Worm (Caenorhabditis elegans): ENCODE measurements around the gene C31H2.3.

Gene C31H2.3

ce11 chrX:5121789-5122188, 32.4 kb downstream of the C31H2.3 start (continued):
- TF ChIP-seq ceh-82 (tag; optimal IDR thresholded peaks at IDR 0.05) (peak; percentile 10 to 56 (median 10)), unc-98 (GFP tag; IDR thresholded peaks at IDR 0.05) (no peak), blmp-1 (tag; optimal IDR thresholded peaks at IDR 0.05) (no peak), sup-37 (GFP tag; optimal IDR thresholded peaks at IDR 0.05) (no peak), ets-5 (GFP tag; IDR thresholded peaks at IDR 0.05) (no peak), nhr-71 (tag; optimal IDR thresholded peaks at IDR 0.05) (peak; percentile 33), ceh-90 (tag; optimal IDR thresholded peaks at IDR 0.05) (no peak), hpl-2 (GFP tag; optimal IDR thresholded peaks at IDR 0.05) (no peak), rnt-1 (tag; optimal IDR thresholded peaks at IDR 0.05) (no peak), efl-1 (optimal IDR thresholded peaks at IDR 0.05) (no peak), efl-1 (GFP tag; optimal IDR thresholded peaks at IDR 0.05 in 1 of 2) (no peak), mab-9 (GFP tag; IDR thresholded peaks at IDR 0.05) (no peak), jun-1 (tag; optimal IDR thresholded peaks at IDR 0.05) (no peak), grh-1 (GFP tag; IDR thresholded peaks at IDR 0.05) (no peak), xbp-1 (tag; optimal IDR thresholded peaks at IDR 0.05) (peak; percentile 10), C16A3.4 (tag; optimal IDR thresholded peaks at IDR 0.05) (no peak), lin-15B (tag; optimal IDR thresholded peaks at IDR 0.05) (no peak), zip-4 (GFP tag; optimal IDR thresholded peaks at IDR 0.05) (no peak), aha-1 (tag; optimal IDR thresholded peaks at IDR 0.05) (no peak), isw-1 (GFP tag; IDR thresholded peaks at IDR 0.05) (no peak), pax-3 (tag; optimal IDR thresholded peaks at IDR 0.05) (no peak), fos-1 (tag; optimal IDR thresholded peaks at IDR 0.05) (no peak), elt-2 (tag; optimal IDR thresholded peaks at IDR 0.05) (no peak), alr-1 (tag; optimal IDR thresholded peaks at IDR 0.05; ENCODE audit: borderline replicate concordance) (no peak), Y116A8C.19 (tag; optimal IDR thresholded peaks at IDR 0.05; ENCODE audit: borderline replicate concordance) (no peak), lin-13 (GFP tag; optimal IDR thresholded peaks at IDR 0.05) (no peak), nhr-47 (tag; optimal IDR thresholded peaks at IDR 0.05) (peak; percentile 38), fkh-8 (tag; optimal IDR thresholded peaks at IDR 0.05) (peak; percentile 76), hlh-17 (GFP tag; optimal IDR thresholded peaks at IDR 0.05; ENCODE audit: borderline replicate concordance) (no peak), fkh-10 (GFP tag; optimal IDR thresholded peaks at IDR 0.05) (peak; percentile 45)

- TF ChIP-seq fos-1 (tag; optimal IDR thresholded peaks at IDR 0.05) (no peak), xbp-1 (tag; optimal IDR thresholded peaks at IDR 0.05) (no peak), tlp-1 (tag; optimal IDR thresholded peaks at IDR 0.05) (no peak), C16A3.4 (tag; optimal IDR thresholded peaks at IDR 0.05) (no peak), dsc-1 (tag; optimal IDR thresholded peaks at IDR 0.05) (peak; percentile 32), nhr-84 (tag; optimal IDR thresholded peaks at IDR 0.05) (no peak), pag-3 (tag; optimal IDR thresholded peaks at IDR 0.05; ENCODE audit: borderline replicate concordance, insufficient read depth) (no peak), nhr-11 (tag; optimal IDR thresholded peaks at IDR 0.05) (no peak), blmp-1 (tag; optimal IDR thresholded peaks at IDR 0.05) (peak; percentile 64)
Measured at ce11 chrX:5120807-5121206, 33.4 kb downstream of the C31H2.3 start.

- TF ChIP-seq ces-1 (GFP tag; optimal IDR thresholded peaks at IDR 0.05): no peak
- peak; percentile 37 for TF ChIP-seq ama-1 (optimal IDR thresholded peaks at IDR 0.05)
- no peak for TF ChIP-seq lin-39 (tag; optimal IDR thresholded peaks at IDR 0.05)
- no peak for TF ChIP-seq nhr-76 (tag; optimal IDR thresholded peaks at IDR 0.05)
Measured at ce11 chrX:5120196-5120595, 34.0 kb downstream of the C31H2.3 start.

- TF ChIP-seq nhr-71 (tag; optimal IDR thresholded peaks at IDR 0.05): no peak
- no peak for TF ChIP-seq nhr-85 (tag)
- no peak for TF ChIP-seq pqm-1 (tag; optimal IDR thresholded peaks at IDR 0.05)
- no peak for TF ChIP-seq ces-1 (GFP tag; optimal IDR thresholded peaks at IDR 0.05)
- TF ChIP-seq unc-30 (tag; optimal IDR thresholded peaks at IDR 0.05): no peak
Measured at ce11 chrX:5119686-5120085, 34.5 kb downstream of the C31H2.3 start.
